Worm (Caenorhabditis elegans) whole organism, L4 larva: Measurements from ENCODE around the gene idhg-1.
A peak's percentile ranks its signal among the peaks of the same experiment; 100 is the strongest.

Experiments
- D1046.2 ChIP-seq: fragments of 200-800 bp; sonication (Bioruptor generic); IDR thresholded peaks from 2 replicates; pipeline ENCODE4 v1.3.6; 2022; ENCODE audit warnings: missing genetic modification characterization, missing compliant biosample characterization
- F10B5.3 ChIP-seq: sonication (generic microtip); optimal IDR thresholded peaks from 2 replicates; lab custom pipeline; 2016; ENCODE audit warnings: mild to moderate bottlenecking, missing genetic modification characterization, missing compliant biosample characterization
- F37D6.2 ChIP-seq: sonication (generic microtip); optimal IDR thresholded peaks from 2 replicates; lab custom pipeline; 2016; ENCODE audit warnings: mild to moderate bottlenecking, missing genetic modification characterization, missing compliant biosample characterization
- R02D3.7 ChIP-seq: fragments of 150-350 bp; sonication (generic microtip); optimal IDR thresholded peaks from 3 replicates; lab custom pipeline; 2014; ENCODE audit warnings: missing biosample characterization, missing genetic modification characterization
- T20F7.1 ChIP-seq: fragments of 200-800 bp; sonication (Bioruptor generic); optimal IDR thresholded peaks from 2 replicates; lab custom pipeline; 2018; ENCODE audit warnings: mild to moderate bottlenecking, missing genetic modification characterization, missing compliant biosample characterization
- T26A8.4 ChIP-seq: fragments of 200-800 bp; sonication (Bioruptor generic); IDR thresholded peaks from 2 replicates; pipeline ENCODE4 v1.3.6; 2022; ENCODE audit warnings: missing genetic modification characterization, missing compliant biosample characterization
- ZK546.5 ChIP-seq, 2 experiments: sonication (generic microtip); optimal IDR thresholded peaks; 2 replicates each; lab custom pipeline; 2017; ENCODE audit warnings: missing biosample characterization in 2 of 2, missing genetic modification characterization in 2 of 2
- arid-1 ChIP-seq: fragments of 200-800 bp; sonication (Bioruptor generic); conservative IDR thresholded peaks from 2 replicates; pipeline ENCODE4 v1.3.6; 2022; ENCODE audit warnings: missing genetic modification reagents, missing genetic modification characterization, missing compliant biosample characterization
- ceh-20 ChIP-seq: fragments of 200-800 bp; sonication (Bioruptor generic); IDR thresholded peaks from 2 replicates; pipeline ENCODE4 v1.3.6; 2022; ENCODE audit warnings: missing genetic modification reagents, missing genetic modification characterization, missing compliant biosample characterization
- ceh-28 ChIP-seq: fragments of 150-350 bp; optimal IDR thresholded peaks from 2 replicates; lab custom pipeline; 2014; ENCODE audit warnings: missing biosample characterization, missing genetic modification reagents, missing genetic modification characterization
- ceh-62 ChIP-seq: sonication (generic microtip); optimal IDR thresholded peaks from 2 replicates; lab custom pipeline; 2017; ENCODE audit warnings: missing biosample characterization, missing genetic modification characterization
- ceh-82 ChIP-seq: sonication (generic microtip); optimal IDR thresholded peaks from 2 replicates; lab custom pipeline; 2017; ENCODE audit warnings: missing biosample characterization, missing genetic modification characterization
- ctbp-1 ChIP-seq: fragments of 200-800 bp; sonication (Bioruptor generic); IDR thresholded peaks from 2 replicates; pipeline ENCODE4 v1.3.6; 2022; ENCODE audit warnings: missing genetic modification reagents, missing genetic modification characterization, missing compliant biosample characterization
- daf-12 ChIP-seq: fragments of 150-350 bp; optimal IDR thresholded peaks from 2 replicates; lab custom pipeline; 2014; ENCODE audit warnings: missing biosample characterization, missing genetic modification reagents, missing genetic modification characterization
- daf-8 ChIP-seq: fragments of 200-800 bp; sonication (Bioruptor generic); IDR thresholded peaks from 2 replicates; pipeline ENCODE4 v1.3.6; 2022; ENCODE audit warnings: missing genetic modification characterization, missing compliant biosample characterization
- duxl-1 ChIP-seq: sonication (generic microtip); optimal IDR thresholded peaks from 2 replicates; lab custom pipeline; 2016; ENCODE audit warnings: mild to moderate bottlenecking, missing genetic modification characterization, moderate library complexity, missing compliant biosample characterization; ENCODE audit not compliant: poor library complexity
- dve-1 ChIP-seq: sonication (generic microtip); optimal IDR thresholded peaks from 2 replicates; lab custom pipeline; 2017; ENCODE audit warnings: antibody characterized with exemption, mild to moderate bottlenecking, missing genetic modification characterization, missing compliant biosample characterization; ENCODE audit not compliant: insufficient read depth
- egl-43 ChIP-seq: fragments of 200-800 bp; sonication (Bioruptor generic); IDR thresholded peaks from 2 replicates; pipeline ENCODE4 v1.3.6; 2022; ENCODE audit warnings: missing genetic modification reagents, missing genetic modification characterization, missing compliant biosample characterization
- fos-1 ChIP-seq: fragments of 150-350 bp; optimal IDR thresholded peaks from 2 replicates; lab custom pipeline; 2014; ENCODE audit warnings: missing biosample characterization, missing genetic modification characterization
- hif-1 ChIP-seq, 2 experiments: sonication (generic microtip); optimal IDR thresholded peaks; 2 replicates each; lab custom pipeline; 2016 to 2017; ENCODE audit warnings: missing compliant biosample characterization in 2 of 2, missing genetic modification characterization in 2 of 2, missing genetic modification reagents in 2 of 2, missing genotype in 2 of 2, mild to moderate bottlenecking in 1 of 2
- hlh-11 ChIP-seq: fragments of 200-800 bp; sonication (Bioruptor generic); optimal IDR thresholded peaks from 2 replicates; lab custom pipeline; 2018; ENCODE audit warnings: mild to moderate bottlenecking, missing genetic modification characterization, missing compliant biosample characterization
- hlh-30 ChIP-seq: sonication (generic microtip); optimal IDR thresholded peaks from 2 replicates; lab custom pipeline; 2017; ENCODE audit warnings: antibody characterized with exemption, mild to moderate bottlenecking, missing genetic modification characterization, missing compliant biosample characterization; ENCODE audit not compliant: insufficient read depth
- hmg-1.1 ChIP-seq: fragments of 200-800 bp; sonication (Bioruptor generic); IDR thresholded peaks from 2 replicates; pipeline ENCODE4 v1.3.6; 2022; ENCODE audit warnings: missing genetic modification reagents, missing genetic modification characterization, missing compliant biosample characterization
- lin-1 ChIP-seq: fragments of 200-800 bp; sonication (Bioruptor generic); IDR thresholded peaks from 2 replicates; pipeline ENCODE4 v1.3.6; 2022; ENCODE audit warnings: missing genetic modification reagents, missing genetic modification characterization, missing compliant biosample characterization
- lin-38 ChIP-seq: fragments of 200-800 bp; sonication (Bioruptor generic); IDR thresholded peaks from 2 replicates; pipeline ENCODE4 v1.3.6; 2022; ENCODE audit warnings: missing genetic modification reagents, missing genetic modification characterization, missing compliant biosample characterization
- lir-3 ChIP-seq: sonication (generic microtip); optimal IDR thresholded peaks from 2 replicates; lab custom pipeline; 2016; ENCODE audit warnings: mild to moderate bottlenecking, missing genetic modification characterization, missing compliant biosample characterization
- madf-9 ChIP-seq: fragments of 200-800 bp; sonication (Bioruptor generic); conservative IDR thresholded peaks from 2 replicates; pipeline ENCODE4 v1.3.6; 2022; ENCODE audit warnings: missing genetic modification reagents, missing genetic modification characterization, missing compliant biosample characterization
- mdl-1 ChIP-seq, 2 experiments: fragments of 150-350 bp in 1 of 2; sonication (generic microtip) in 1 of 2; optimal IDR thresholded peaks; 2 replicates each; lab custom pipeline; 2014 to 2017; ENCODE audit warnings: missing biosample characterization in 2 of 2, missing genetic modification characterization in 2 of 2
- mdt-29 ChIP-seq: fragments of 200-800 bp; sonication (Bioruptor generic); IDR thresholded peaks from 2 replicates; pipeline ENCODE4 v1.3.6; 2022; ENCODE audit warnings: missing genetic modification reagents, missing genetic modification characterization, missing compliant biosample characterization
- mep-1 ChIP-seq: fragments of 150-350 bp; sonication (generic microtip); optimal IDR thresholded peaks from 3 replicates; lab custom pipeline; 2014; ENCODE audit warnings: missing biosample characterization, missing genetic modification characterization
- mxl-3 ChIP-seq: fragments of 200-800 bp; sonication (Bioruptor generic); optimal IDR thresholded peaks from 2 replicates; lab custom pipeline; 2018; ENCODE audit warnings: mild to moderate bottlenecking, missing genetic modification characterization, missing compliant biosample characterization
- nhr-10 ChIP-seq: fragments of 150-350 bp; optimal IDR thresholded peaks from 2 replicates; lab custom pipeline; 2014; ENCODE audit warnings: missing biosample characterization, missing genetic modification characterization
- nhr-111 ChIP-seq: fragments of 200-800 bp; sonication (Bioruptor generic); optimal IDR thresholded peaks from 2 replicates; lab custom pipeline; 2018; ENCODE audit warnings: mild to moderate bottlenecking, missing genetic modification characterization, missing compliant biosample characterization
- nhr-237 ChIP-seq: sonication (generic microtip); optimal IDR thresholded peaks from 2 replicates; lab custom pipeline; 2017; ENCODE audit warnings: missing biosample characterization, missing genetic modification characterization
- nhr-28 ChIP-seq: fragments of 150-350 bp; optimal IDR thresholded peaks from 2 replicates; lab custom pipeline; 2014; ENCODE audit warnings: missing biosample characterization, missing genetic modification characterization
- nhr-48 ChIP-seq: sonication (generic microtip); optimal IDR thresholded peaks from 2 replicates; lab custom pipeline; 2016; ENCODE audit warnings: mild to moderate bottlenecking, missing genetic modification characterization, missing compliant biosample characterization
- nhr-6 ChIP-seq: fragments of 150-350 bp; optimal IDR thresholded peaks from 2 replicates; lab custom pipeline; 2014; ENCODE audit warnings: missing biosample characterization, missing genetic modification characterization
- nhr-76 ChIP-seq: fragments of 150-350 bp; optimal IDR thresholded peaks from 2 replicates; lab custom pipeline; 2014; ENCODE audit warnings: missing biosample characterization, missing genetic modification characterization
- pha-4 ChIP-seq, 2 experiments: fragments of 150-350 bp in 1 of 2; fragments of 200-800 bp in 1 of 2; sonication (Bioruptor generic) in 1 of 2; IDR thresholded peaks in 1 of 2; optimal IDR thresholded peaks in 1 of 2; 2 replicates each; pipeline versions ENCODE4 v1.3.6 to Lab custom; 2014 to 2022; ENCODE audit warnings: missing genetic modification characterization in 2 of 2, missing genetic modification reagents in 2 of 2, missing biosample characterization in 1 of 2, missing compliant biosample characterization in 1 of 2
- pqm-1 ChIP-seq: sonication (generic microtip); optimal IDR thresholded peaks from 2 replicates; lab custom pipeline; 2017; ENCODE audit warnings: missing biosample characterization, missing genetic modification characterization
- sdz-12 ChIP-seq: fragments of 200-800 bp; sonication (Bioruptor generic); optimal IDR thresholded peaks from 2 replicates; lab custom pipeline; 2018; ENCODE audit warnings: mild to moderate bottlenecking, missing genetic modification characterization, missing compliant biosample characterization
- snpc-1.2 ChIP-seq: fragments of 200-800 bp; sonication (Bioruptor generic); IDR thresholded peaks from 2 replicates; pipeline ENCODE4 v1.3.6; 2022; ENCODE audit warnings: missing genetic modification reagents, missing genetic modification characterization, missing compliant biosample characterization
- spr-1 ChIP-seq: sonication (generic microtip); optimal IDR thresholded peaks from 2 replicates; lab custom pipeline; 2016; ENCODE audit warnings: mild to moderate bottlenecking, missing genetic modification characterization, missing compliant biosample characterization
- spr-3 ChIP-seq: fragments of 200-800 bp; sonication (Bioruptor generic); optimal IDR thresholded peaks from 2 replicates; lab custom pipeline; 2018; ENCODE audit warnings: mild to moderate bottlenecking, missing genetic modification characterization, missing compliant biosample characterization
- tra-1 ChIP-seq: fragments of 200-800 bp; sonication (Bioruptor generic); IDR thresholded peaks from 2 replicates; pipeline ENCODE4 v1.3.6; 2022; ENCODE audit warnings: missing genetic modification reagents, missing genetic modification characterization, missing compliant biosample characterization
- unc-130 ChIP-seq: sonication (generic microtip); optimal IDR thresholded peaks from 2 replicates; lab custom pipeline; 2016; ENCODE audit warnings: missing genetic modification reagents, missing genetic modification characterization, missing compliant biosample characterization
- unc-39 ChIP-seq: sonication (generic microtip); optimal IDR thresholded peaks from 2 replicates; lab custom pipeline; 2017; ENCODE audit warnings: missing biosample characterization, missing genetic modification characterization
- vab-7 ChIP-seq: fragments of 200-800 bp; sonication (Bioruptor generic); IDR thresholded peaks from 2 replicates; pipeline ENCODE4 v1.3.6; 2022; ENCODE audit warnings: missing genetic modification reagents, missing genetic modification characterization, missing compliant biosample characterization
- zfp-3 ChIP-seq: fragments of 200-800 bp; sonication (Bioruptor generic); conservative IDR thresholded peaks from 2 replicates; pipeline ENCODE4 v1.3.6; 2022; ENCODE audit warnings: missing genetic modification reagents, missing genetic modification characterization, missing compliant biosample characterization
- zip-2 ChIP-seq: fragments of 150-350 bp; optimal IDR thresholded peaks from 2 replicates; lab custom pipeline; 2014; ENCODE audit warnings: missing biosample characterization, missing genetic modification characterization
- ztf-7 ChIP-seq: fragments of 150-350 bp; optimal IDR thresholded peaks from 2 replicates; lab custom pipeline; 2014; ENCODE audit warnings: missing biosample characterization, missing genetic modification characterization

idhg-1 gene

ce11 chrIII:4551963-4552362, 16.6 kb upstream of the idhg-1 start (continued):
- peak; percentile 86 for TF ChIP-seq dve-1 (tag; lab: Kevin White, UChicago)
- peak in 1 of 2 experiments; percentile 66 for TF ChIP-seq hif-1 (tag; optimal IDR thresholded peaks at IDR 0.05; lab: Kevin White, UChicago)
- TF ChIP-seq sdz-12: no peak
- TF ChIP-seq egl-43 (GFP tag; lab: Robert Waterston, UW): peak; percentile 22; the same call in 1 of the 2 replicates
- TF ChIP-seq D1046.2 (GFP tag; lab: Robert Waterston, UW): no peak
- TF ChIP-seq duxl-1 (tag; lab: Kevin White, UChicago): no peak
- peak; percentile 71 for TF ChIP-seq pqm-1 (tag; lab: Kevin White, UChicago)
- TF ChIP-seq daf-8 (GFP tag; lab: Robert Waterston, UW): no peak
- no peak for TF ChIP-seq zfp-3 (GFP tag; lab: Robert Waterston, UW)
- TF ChIP-seq lin-38 (GFP tag; lab: Robert Waterston, UW): peak; percentile 51
- no peak for TF ChIP-seq ceh-20 (GFP tag; lab: Robert Waterston, UW)
- TF ChIP-seq vab-7 (GFP tag; lab: Robert Waterston, UW): 0 out of 2 replicates have a peak, but pooled peaks have one; percentile 31
- TF ChIP-seq T26A8.4 (GFP tag; lab: Robert Waterston, UW): peak; percentile 24; the same call in 1 of the 2 replicates
- TF ChIP-seq nhr-6 (tag; lab: Kevin White, UChicago): peak; percentile 42
- TF ChIP-seq unc-130 (GFP tag; lab: Kevin White, UChicago): no peak
- no peak for TF ChIP-seq zip-2 (tag; lab: Kevin White, UChicago)
- no peak for TF ChIP-seq ZK546.5 (tag; optimal IDR thresholded peaks at IDR 0.05; lab: Kevin White, UChicago)
- TF ChIP-seq pha-4 (GFP tag; IDR thresholded peaks at IDR 0.05; lab: Robert Waterston, UW): peak; percentile 58
- no peak for TF ChIP-seq pha-4 (tag; optimal IDR thresholded peaks at IDR 0.05; lab: Kevin White, UChicago)
- TF ChIP-seq lir-3 (tag; lab: Kevin White, UChicago): no peak
- TF ChIP-seq nhr-76 (tag; lab: Kevin White, UChicago): no peak
- TF ChIP-seq spr-3 (GFP tag; lab: Kevin White, UChicago): no peak
- peak; percentile 65; the same call in 1 of the 2 replicates for TF ChIP-seq ctbp-1
- no peak; the same call in 1 of the 2 replicates for TF ChIP-seq madf-9 (GFP tag; lab: Robert Waterston, UW)
- peak; percentile 95 for TF ChIP-seq hlh-11 (tag; lab: Kevin White, UChicago)
- peak; percentile 30 to 84 for TF ChIP-seq mdl-1 (tag; optimal IDR thresholded peaks at IDR 0.05; lab: Kevin White, UChicago)
- no peak for TF ChIP-seq ceh-82 (tag; lab: Kevin White, UChicago)
- TF ChIP-seq F10B5.3 (tag; lab: Kevin White, UChicago): no peak
- TF ChIP-seq mep-1 (tag; lab: Kevin White, UChicago): peak; percentile 89
- 0 out of 2 replicates have a peak, but pooled peaks have one; percentile 34 for TF ChIP-seq tra-1 (GFP tag; lab: Robert Waterston, UW)
- TF ChIP-seq ceh-28 (tag; lab: Kevin White, UChicago): peak; percentile 38
- TF ChIP-seq arid-1 (GFP tag; lab: Robert Waterston, UW): peak; percentile 56; the same call in 1 of the 2 replicates
- TF ChIP-seq F37D6.2 (tag; lab: Kevin White, UChicago): peak; percentile 39
- TF ChIP-seq unc-39 (tag; lab: Kevin White, UChicago): no peak
- no peak for TF ChIP-seq ztf-7 (tag; lab: Kevin White, UChicago)
- TF ChIP-seq R02D3.7: no peak
- peak; percentile 62 for TF ChIP-seq nhr-48 (tag; lab: Kevin White, UChicago)
- peak; percentile 35 for TF ChIP-seq T20F7.1 (GFP tag; lab: Kevin White, UChicago)
- TF ChIP-seq daf-12 (tag; lab: Kevin White, UChicago): no peak
- peak; percentile 30; the same call in 1 of the 2 replicates for TF ChIP-seq lin-1
- no peak for TF ChIP-seq ceh-62
- peak; percentile 92 for TF ChIP-seq mxl-3 (GFP tag; lab: Kevin White, UChicago)
- TF ChIP-seq nhr-111 (GFP tag; lab: Kevin White, UChicago): no peak
- no peak for TF ChIP-seq nhr-10 (tag; lab: Kevin White, UChicago)
- no peak for TF ChIP-seq fos-1 (tag; lab: Kevin White, UChicago)
- peak; percentile 22 for TF ChIP-seq spr-1
- peak; percentile 91 for TF ChIP-seq nhr-28
- no peak for TF ChIP-seq nhr-237
- no peak for TF ChIP-seq mdt-29 (GFP tag; lab: Robert Waterston, UW)
- peak; percentile 93 for TF ChIP-seq hlh-30
- TF ChIP-seq snpc-1.2 (GFP tag; lab: Robert Waterston, UW): no peak
- peak; percentile 78 for TF ChIP-seq hmg-1.1 (GFP tag; lab: Robert Waterston, UW)
